Worm (Caenorhabditis elegans) whole organism, late embryonic: ENCODE measurements around the gene col-12.

Experiments
- C08G9.2 ChIP-seq: sonication (generic microtip); optimal IDR thresholded peaks from 2 replicates; lab custom pipeline; 2016; ENCODE audit warnings: mild to moderate bottlenecking, missing genetic modification characterization, moderate library complexity, missing compliant biosample characterization
- C38D4.7 ChIP-seq: fragments of 200-800 bp; sonication (Bioruptor generic); optimal IDR thresholded peaks from 2 replicates; lab custom pipeline; 2018; ENCODE audit warnings: mild to moderate bottlenecking, missing genetic modification characterization, moderate library complexity, missing compliant biosample characterization
- F13H6.1 ChIP-seq: sonication (generic microtip); optimal IDR thresholded peaks from 2 replicates; lab custom pipeline; 2016; ENCODE audit warnings: missing genetic modification characterization, missing compliant biosample characterization
- K02D7.2 ChIP-seq: sonication (generic microtip); optimal IDR thresholded peaks from 2 replicates; lab custom pipeline; 2017; ENCODE audit warnings: mild to moderate bottlenecking, missing genetic modification characterization, missing compliant biosample characterization
- T23F11.4 ChIP-seq: fragments of 200-800 bp; sonication (Bioruptor generic); optimal IDR thresholded peaks from 2 replicates; lab custom pipeline; 2018; ENCODE audit warnings: mild to moderate bottlenecking, missing genetic modification characterization, missing compliant biosample characterization
- Y22D7AL.16 ChIP-seq: sonication (generic microtip); optimal IDR thresholded peaks from 2 replicates; lab custom pipeline; 2016; ENCODE audit warnings: missing genetic modification characterization, missing compliant biosample characterization
- ceh-18 ChIP-seq: sonication (generic microtip); optimal IDR thresholded peaks from 2 replicates; lab custom pipeline; 2016; ENCODE audit warnings: missing genetic modification characterization, missing compliant biosample characterization
- ceh-2 ChIP-seq: sonication (generic microtip); optimal IDR thresholded peaks from 2 replicates; lab custom pipeline; 2016; ENCODE audit warnings: missing genotype, missing genetic modification characterization, missing compliant biosample characterization
- ceh-22 ChIP-seq: sonication (generic microtip); optimal IDR thresholded peaks from 2 replicates; lab custom pipeline; 2017; ENCODE audit warnings: missing biosample characterization, missing genetic modification characterization
- ceh-31 ChIP-seq: sonication (generic microtip); optimal IDR thresholded peaks from 2 replicates; lab custom pipeline; 2016; ENCODE audit warnings: missing genetic modification characterization, missing compliant biosample characterization
- ceh-34 ChIP-seq: sonication (generic microtip); optimal IDR thresholded peaks from 2 replicates; lab custom pipeline; 2016; ENCODE audit warnings: mild to moderate bottlenecking, missing genetic modification characterization, missing compliant biosample characterization
- dmd-4 ChIP-seq: sonication (generic microtip); optimal IDR thresholded peaks from 2 replicates; lab custom pipeline; 2016; ENCODE audit warnings: borderline replicate concordance, missing genetic modification characterization, missing compliant biosample characterization
- elt-2 ChIP-seq: sonication (generic microtip); optimal IDR thresholded peaks from 2 replicates; lab custom pipeline; 2016; ENCODE audit warnings: missing genetic modification reagents, missing genetic modification characterization, missing compliant biosample characterization
- fkh-10 ChIP-seq: fragments of 150-350 bp; optimal IDR thresholded peaks from 2 replicates; lab custom pipeline; 2014; ENCODE audit warnings: missing biosample characterization, missing genetic modification reagents, missing genetic modification characterization
- hlh-13 ChIP-seq: fragments of 200-800 bp; sonication (Bioruptor generic); optimal IDR thresholded peaks from 2 replicates; lab custom pipeline; 2018; ENCODE audit warnings: mild to moderate bottlenecking, missing genetic modification characterization, missing compliant biosample characterization
- hlh-15 ChIP-seq: sonication (generic microtip); optimal IDR thresholded peaks from 2 replicates; lab custom pipeline; 2016; ENCODE audit warnings: missing genetic modification characterization, missing compliant biosample characterization
- hlh-30 ChIP-seq: sonication (generic microtip); optimal IDR thresholded peaks from 2 replicates; lab custom pipeline; 2017; ENCODE audit warnings: antibody characterized with exemption, missing genetic modification characterization, missing compliant biosample characterization; ENCODE audit not compliant: insufficient read depth
- hlh-6 ChIP-seq: sonication (generic microtip); optimal IDR thresholded peaks from 2 replicates; lab custom pipeline; 2016; ENCODE audit warnings: missing genotype, missing genetic modification characterization, missing compliant biosample characterization
- hlh-8 ChIP-seq: sonication (generic microtip); optimal IDR thresholded peaks from 2 replicates; lab custom pipeline; 2016; ENCODE audit warnings: missing genotype, missing genetic modification characterization, missing compliant biosample characterization
- lin-11 ChIP-seq: fragments of 200-800 bp; sonication (Bioruptor generic); optimal IDR thresholded peaks from 2 replicates; lab custom pipeline; 2018; ENCODE audit warnings: mild to moderate bottlenecking, missing genetic modification characterization, missing compliant biosample characterization
- madf-2 ChIP-seq: sonication (generic microtip); optimal IDR thresholded peaks from 2 replicates; lab custom pipeline; 2017; ENCODE audit warnings: missing genetic modification characterization, missing compliant biosample characterization
- nfya-1 ChIP-seq: sonication (generic microtip); optimal IDR thresholded peaks from 2 replicates; lab custom pipeline; 2017; ENCODE audit warnings: missing genetic modification characterization, mild to moderate bottlenecking, missing compliant biosample characterization, antibody characterized with exemption, moderate library complexity
- nhr-232 ChIP-seq: sonication (generic microtip); optimal IDR thresholded peaks from 2 replicates; lab custom pipeline; 2016; ENCODE audit warnings: missing genetic modification characterization, missing compliant biosample characterization
- npax-4 ChIP-seq: sonication (generic microtip); optimal IDR thresholded peaks from 2 replicates; lab custom pipeline; 2016; ENCODE audit warnings: missing genetic modification characterization, missing compliant biosample characterization
- pax-1 ChIP-seq: fragments of 150-350 bp; optimal IDR thresholded peaks from 2 replicates; lab custom pipeline; 2014; ENCODE audit warnings: missing biosample characterization, missing genetic modification characterization
- pqm-1 ChIP-seq: sonication (generic microtip); optimal IDR thresholded peaks from 2 replicates; lab custom pipeline; 2016; ENCODE audit warnings: missing genetic modification characterization, missing compliant biosample characterization
- pros-1 ChIP-seq: fragments of 150-350 bp; optimal IDR thresholded peaks from 2 replicates; lab custom pipeline; 2014; ENCODE audit warnings: missing biosample characterization, missing genetic modification reagents, missing genetic modification characterization
- ref-2 ChIP-seq: sonication (generic microtip); optimal IDR thresholded peaks from 2 replicates; lab custom pipeline; 2016; ENCODE audit warnings: missing genetic modification characterization, missing compliant biosample characterization
- rnt-1 ChIP-seq: sonication (generic microtip); optimal IDR thresholded peaks from 2 replicates; lab custom pipeline; 2016; ENCODE audit warnings: missing genetic modification characterization, missing compliant biosample characterization
- sox-2 ChIP-seq: fragments of 200-800 bp; sonication (Bioruptor generic); IDR thresholded peaks from 2 replicates; pipeline ENCODE4 v1.3.6; 2022; ENCODE audit warnings: missing genetic modification reagents, missing genetic modification characterization, missing compliant biosample characterization
- sox-4 ChIP-seq: sonication (generic microtip); optimal IDR thresholded peaks from 2 replicates; lab custom pipeline; 2017; ENCODE audit warnings: mild to moderate bottlenecking, missing genetic modification characterization, inconsistent platforms, missing compliant biosample characterization
- tbx-7 ChIP-seq: sonication (generic microtip); optimal IDR thresholded peaks from 2 replicates; lab custom pipeline; 2016; ENCODE audit warnings: missing genotype, missing genetic modification characterization, missing compliant biosample characterization
- unc-55 ChIP-seq: sonication (generic microtip); optimal IDR thresholded peaks from 2 replicates; lab custom pipeline; 2017; ENCODE audit warnings: missing biosample characterization, missing genetic modification reagents, missing genetic modification characterization
- unc-86 ChIP-seq: sonication (generic microtip); optimal IDR thresholded peaks from 2 replicates; lab custom pipeline; 2016; ENCODE audit warnings: missing genetic modification characterization, missing compliant biosample characterization
- zip-5 ChIP-seq: sonication (generic microtip); optimal IDR thresholded peaks from 2 replicates; lab custom pipeline; 2016; ENCODE audit warnings: missing genetic modification characterization, missing compliant biosample characterization
- ztf-16 ChIP-seq: sonication (generic microtip); optimal IDR thresholded peaks from 2 replicates; lab custom pipeline; 2017; ENCODE audit warnings: missing genetic modification characterization, missing compliant biosample characterization

The col-12 gene

ce11 chrV:10406313-10406712, 18.7 kb downstream of the col-12 start, which contains the start of gene F15H10.7:
Gene F15H10.7, minus strand, starts transcription at chrV:10406413.
- TF ChIP-seq ceh-22 (tag; lab: Kevin White, UChicago) (no peak), C08G9.2 (tag; lab: Kevin White, UChicago) (no peak), F13H6.1 (tag; lab: Kevin White, UChicago) (no peak), hlh-13 (no peak), dmd-4 (tag; lab: Kevin White, UChicago) (no peak), ceh-34 (tag; lab: Kevin White, UChicago) (no peak), sox-2 (no peak), ceh-31 (tag; lab: Kevin White, UChicago) (no peak)

ce11 chrV:10404701-10405100, 20.3 kb downstream of the col-12 start:
- TF ChIP-seq ceh-34 (tag; lab: Kevin White, UChicago): no peak
- TF ChIP-seq fkh-10 (GFP tag; lab: Kevin White, UChicago): no peak
- no peak for TF ChIP-seq zip-5 (tag; lab: Kevin White, UChicago)
- no peak for TF ChIP-seq ref-2 (tag; lab: Kevin White, UChicago)
- no peak for TF ChIP-seq madf-2 (tag; lab: Kevin White, UChicago)
- no peak for TF ChIP-seq hlh-8
- no peak for TF ChIP-seq C38D4.7 (GFP tag; lab: Kevin White, UChicago)
- TF ChIP-seq rnt-1 (tag; lab: Kevin White, UChicago): no peak
- no peak for TF ChIP-seq sox-4
- TF ChIP-seq hlh-15: no peak
- TF ChIP-seq pax-1 (tag; lab: Kevin White, UChicago): no peak
- no peak for TF ChIP-seq unc-55 (GFP tag; lab: Kevin White, UChicago)
- no peak for TF ChIP-seq F13H6.1 (tag; lab: Kevin White, UChicago)
- TF ChIP-seq ceh-18: no peak
- TF ChIP-seq pros-1 (tag; lab: Kevin White, UChicago): no peak
- TF ChIP-seq ztf-16 (tag; lab: Kevin White, UChicago): no peak
- no peak for TF ChIP-seq T23F11.4 (GFP tag; lab: Kevin White, UChicago)
- TF ChIP-seq npax-4: no peak
- TF ChIP-seq lin-11: no peak

ce11 chrV:10402804-10403203, 22.2 kb downstream of the col-12 start, which contains the start of gene F15H10.8:
Gene F15H10.8, minus strand, starts transcription at chrV:10402904.
- TF ChIP-seq nhr-232 (tag; lab: Kevin White, UChicago) (no peak), pax-1 (tag; lab: Kevin White, UChicago) (no peak), nfya-1 (tag; lab: Kevin White, UChicago) (no peak), unc-86 (tag; lab: Kevin White, UChicago) (no peak), hlh-6 (tag; lab: Kevin White, UChicago) (no peak), zip-5 (tag; lab: Kevin White, UChicago) (no peak), K02D7.2 (tag; lab: Kevin White, UChicago) (no peak), pros-1 (tag; lab: Kevin White, UChicago) (no peak), ceh-34 (tag; lab: Kevin White, UChicago) (no peak), ztf-16 (tag; lab: Kevin White, UChicago) (no peak), pqm-1 (tag; lab: Kevin White, UChicago) (no peak), Y22D7AL.16 (tag; lab: Kevin White, UChicago) (no peak), ceh-18 (no peak), ceh-2 (tag; lab: Kevin White, UChicago) (no peak), hlh-30 (no peak), tbx-7 (tag; lab: Kevin White, UChicago) (no peak), elt-2 (tag; lab: Kevin White, UChicago) (no peak)

ce11 chrV:10399290-10399689, 25.7 kb downstream of the col-12 start:
- peak; percentile 77 for TF ChIP-seq elt-2 (tag; lab: Kevin White, UChicago)
- TF ChIP-seq Y22D7AL.16 (tag; lab: Kevin White, UChicago): no peak
